Worm (Caenorhabditis elegans) whole organism, mixed stage, embryonic: ENCODE measurements around the gene srsx-38.
"Not testable (repeated sequence)": the region's sequence is repeated elsewhere in the genome, so short reads cannot be mapped to it uniquely, and the experiment has no call there.

ENCODE experiments used
- bed-3 ChIP-seq: fragments of 200-800 bp; sonication (Bioruptor generic); optimal IDR thresholded peaks from 3 replicates; lab custom pipeline; 2018; ENCODE audit warnings: mild to moderate bottlenecking, missing genetic modification characterization, moderate library complexity, missing compliant biosample characterization
- ceh-39 ChIP-seq: fragments of 150-350 bp; optimal IDR thresholded peaks from 2 replicates; lab custom pipeline; 2014; ENCODE audit warnings: missing biosample characterization, missing genetic modification characterization
- ceh-43 ChIP-seq: fragments of 200-800 bp; sonication (Bioruptor generic); optimal IDR thresholded peaks from 2 replicates; lab custom pipeline; 2018; ENCODE audit warnings: mild to moderate bottlenecking, missing genetic modification characterization, moderate library complexity, missing compliant biosample characterization
- ceh-83 ChIP-seq: fragments of 200-800 bp; sonication (Bioruptor generic); optimal IDR thresholded peaks from 2 replicates; lab custom pipeline; 2018; ENCODE audit warnings: mild to moderate bottlenecking, missing genetic modification characterization, missing compliant biosample characterization
- ces-1 ChIP-seq: fragments of 150-350 bp; optimal IDR thresholded peaks from 2 replicates; lab custom pipeline; 2014; ENCODE audit warnings: missing biosample characterization, missing genetic modification reagents, missing genetic modification characterization
- drap-1 ChIP-seq: fragments of 200-800 bp; sonication (Bioruptor generic); optimal IDR thresholded peaks from 3 replicates; lab custom pipeline; 2018; ENCODE audit warnings: mild to moderate bottlenecking, missing genetic modification characterization, missing compliant biosample characterization
- elt-1 ChIP-seq: sonication (generic microtip); optimal IDR thresholded peaks from 2 replicates; lab custom pipeline; 2017; ENCODE audit warnings: missing genetic modification characterization, mild to moderate bottlenecking, missing compliant biosample characterization, antibody characterized with exemption, moderate library complexity, borderline replicate concordance; ENCODE audit not compliant: insufficient read depth
- elt-3 ChIP-seq: fragments of 150-350 bp; optimal IDR thresholded peaks from 2 replicates; lab custom pipeline; 2014; ENCODE audit warnings: missing biosample characterization, missing genetic modification characterization
- flh-1 ChIP-seq: fragments of 200-800 bp; sonication (Bioruptor generic); optimal IDR thresholded peaks from 2 replicates; lab custom pipeline; 2018; ENCODE audit warnings: mild to moderate bottlenecking, missing genetic modification characterization, moderate library complexity, missing compliant biosample characterization
- ham-2 ChIP-seq: fragments of 200-800 bp; sonication (Bioruptor generic); optimal IDR thresholded peaks from 2 replicates; lab custom pipeline; 2018; ENCODE audit warnings: mild to moderate bottlenecking, missing genetic modification characterization, missing compliant biosample characterization
- hlh-1 ChIP-seq: fragments of 150-350 bp; optimal IDR thresholded peaks from 2 replicates; lab custom pipeline; 2014; ENCODE audit warnings: missing biosample characterization, missing genetic modification reagents, missing genetic modification characterization
- lin-13 ChIP-seq: fragments of 150-350 bp; optimal IDR thresholded peaks from 2 replicates; lab custom pipeline; 2014; ENCODE audit warnings: missing biosample characterization, missing genetic modification characterization
- lsy-2 ChIP-seq: fragments of 150-350 bp; optimal IDR thresholded peaks from 2 replicates; lab custom pipeline; 2014; ENCODE audit warnings: missing biosample characterization, missing genetic modification characterization
- mab-5 ChIP-seq: fragments of 150-350 bp; optimal IDR thresholded peaks from 2 replicates; lab custom pipeline; 2014; ENCODE audit warnings: missing biosample characterization, missing genetic modification characterization
- mep-1 ChIP-seq: fragments of 150-350 bp; optimal IDR thresholded peaks from 2 replicates; lab custom pipeline; 2017; ENCODE audit warnings: missing biosample characterization, missing genetic modification reagents, missing genetic modification characterization, inconsistent platforms
- mls-2 ChIP-seq: sonication (generic microtip); optimal IDR thresholded peaks from 2 replicates; lab custom pipeline; 2016; ENCODE audit warnings: mild to moderate bottlenecking, missing genetic modification characterization, moderate library complexity, missing compliant biosample characterization
- nhr-12 ChIP-seq: fragments of 150-350 bp; optimal IDR thresholded peaks from 2 replicates; lab custom pipeline; 2014; ENCODE audit warnings: missing biosample characterization, missing genetic modification characterization
- nhr-2 ChIP-seq: fragments of 150-350 bp; optimal IDR thresholded peaks from 2 replicates; lab custom pipeline; 2014; ENCODE audit warnings: missing biosample characterization, missing genetic modification characterization
- nhr-28 ChIP-seq: fragments of 150-350 bp; optimal IDR thresholded peaks from 2 replicates; lab custom pipeline; 2014; ENCODE audit warnings: missing biosample characterization, missing genetic modification characterization
- nhr-76 ChIP-seq: sonication (generic microtip); optimal IDR thresholded peaks from 2 replicates; lab custom pipeline; 2017; ENCODE audit warnings: missing biosample characterization, missing genetic modification characterization
- pha-4 ChIP-seq: fragments of 150-350 bp; optimal IDR thresholded peaks from 2 replicates; lab custom pipeline; 2018; ENCODE audit warnings: missing biosample characterization, missing genetic modification reagents, missing genetic modification characterization
- sem-2 ChIP-seq: fragments of 200-800 bp; sonication (Bioruptor generic); optimal IDR thresholded peaks from 2 replicates; lab custom pipeline; 2018; ENCODE audit warnings: mild to moderate bottlenecking, missing genetic modification characterization, missing compliant biosample characterization
- snpc-4 ChIP-seq: fragments of 150-350 bp; optimal IDR thresholded peaks from 2 replicates; lab custom pipeline; 2014; ENCODE audit warnings: missing biosample characterization, missing genetic modification characterization
- sptf-1 ChIP-seq: sonication (generic microtip); optimal IDR thresholded peaks from 2 replicates; lab custom pipeline; 2017; ENCODE audit warnings: mild to moderate bottlenecking, missing genetic modification characterization, moderate library complexity, missing compliant biosample characterization
- tbx-8 ChIP-seq: fragments of 200-800 bp; sonication (Bioruptor generic); optimal IDR thresholded peaks from 2 replicates; lab custom pipeline; 2018; ENCODE audit warnings: mild to moderate bottlenecking, missing genetic modification characterization, moderate library complexity, missing compliant biosample characterization
- unc-120 ChIP-seq: sonication (generic microtip); optimal IDR thresholded peaks from 2 replicates; lab custom pipeline; 2017; ENCODE audit warnings: missing genetic modification characterization, missing compliant biosample characterization; ENCODE audit not compliant: poor library complexity, severe bottlenecking
- unc-39 ChIP-seq: fragments of 150-350 bp; optimal IDR thresholded peaks from 2 replicates; lab custom pipeline; 2014; ENCODE audit warnings: missing biosample characterization, missing genetic modification characterization
- unc-62 ChIP-seq: fragments of 150-350 bp; optimal IDR thresholded peaks from 2 replicates; lab custom pipeline; 2014; ENCODE audit warnings: missing biosample characterization, missing genetic modification reagents, missing genetic modification characterization
- zip-8 ChIP-seq: fragments of 150-350 bp; optimal IDR thresholded peaks from 2 replicates; lab custom pipeline; 2014; ENCODE audit warnings: missing biosample characterization, missing genetic modification characterization
- ztf-11 ChIP-seq: fragments of 150-350 bp; optimal IDR thresholded peaks from 2 replicates; lab custom pipeline; 2014; ENCODE audit warnings: missing biosample characterization, missing genetic modification characterization

The srsx-38 gene

DNA sequence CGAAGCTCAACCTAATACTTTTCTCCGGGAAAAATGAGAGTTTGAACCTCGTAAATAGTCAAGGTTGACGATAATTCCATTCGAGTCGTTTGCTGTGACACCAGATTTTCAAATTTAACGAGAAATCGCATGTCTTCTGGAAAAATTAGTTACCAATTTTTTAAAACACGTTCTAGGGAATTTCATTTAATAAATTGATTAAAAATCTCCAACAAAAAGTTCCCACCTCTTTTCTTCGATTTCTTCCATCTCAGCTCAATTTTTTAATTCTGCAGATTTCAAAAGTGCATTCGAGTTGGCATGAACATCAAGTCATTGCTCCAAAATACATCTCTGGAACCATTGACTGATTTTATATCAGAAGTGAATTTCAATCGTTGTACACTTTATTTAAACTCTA is 4.7 kb upstream of the srsx-38 start, which contains the start of gene nhr-282:
Gene nhr-282 (plus strand): TSS at position 301 of the 400 bp plus-strand sequence.
- TF ChIP-seq ceh-83 (GFP tag; lab: Kevin White, UChicago); ztf-11 (tag; lab: Kevin White, UChicago); sptf-1: not testable (repeated sequence)
- TF ChIP-seq, all 35 proteins: peak for 0; not testable (repeated sequence) for 35

- TF ChIP-seq pha-4 (tag; lab: Kevin White, UChicago), result no peak
- no peak for TF ChIP-seq mab-5 (tag; lab: Kevin White, UChicago)
- TF ChIP-seq nhr-76 (tag; lab: Kevin White, UChicago), result no peak
- no peak for TF ChIP-seq unc-62 (GFP tag; lab: Kevin White, UChicago)
- TF ChIP-seq ceh-39 (tag; lab: Kevin White, UChicago), result no peak
- no peak for TF ChIP-seq elt-1 (tag; lab: Kevin White, UChicago)
- TF ChIP-seq nhr-28, result no peak
- no peak for TF ChIP-seq snpc-4 (tag; lab: Kevin White, UChicago)
- TF ChIP-seq zip-8 (tag; lab: Kevin White, UChicago), result no peak
- no peak for TF ChIP-seq drap-1 (GFP tag; lab: Kevin White, UChicago)
- TF ChIP-seq flh-1 (GFP tag; lab: Kevin White, UChicago), result no peak
- no peak for TF ChIP-seq ham-2
- TF ChIP-seq ceh-43 (GFP tag; lab: Kevin White, UChicago), result no peak
- TF ChIP-seq ces-1, result no peak
- no peak for TF ChIP-seq bed-3 (GFP tag; lab: Kevin White, UChicago)
These were observed 3.1 kb upstream of the srsx-38 start, which contains the start of gene F54B8.1 for ce11 chrV:15810446-15810845. F54B8.1 (plus strand) TSS chrV:15810746.

DNA sequence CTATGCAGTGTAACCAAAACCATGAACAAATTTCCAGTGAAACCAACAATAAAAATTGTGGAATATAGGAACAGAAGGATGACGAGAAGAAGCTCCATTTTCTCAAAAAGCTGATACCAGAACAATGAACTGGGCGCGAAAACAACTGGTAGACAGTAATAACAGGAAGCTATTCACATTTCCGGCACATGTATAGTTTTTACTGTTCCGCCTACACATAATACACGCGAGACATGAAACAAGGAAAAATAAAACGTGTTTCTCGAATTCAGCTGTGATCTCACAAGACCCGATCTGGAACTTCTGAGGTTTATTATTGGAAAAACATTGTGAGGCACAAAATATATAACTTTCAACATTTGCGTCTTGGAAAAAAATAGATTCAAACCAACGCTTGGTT is 2.2 kb upstream of the srsx-38 start, which contains the start of gene srsx-36:
Gene srsx-36 (minus strand): TSS at position 101 of the 400 bp plus-strand sequence.
- TF ChIP-seq ces-1 (no peak), hlh-1 (tag; lab: Kevin White, UChicago) (no peak), drap-1 (GFP tag; lab: Kevin White, UChicago) (no peak), mab-5 (tag; lab: Kevin White, UChicago) (no peak), nhr-2 (tag; lab: Kevin White, UChicago) (no peak), lin-13 (tag; lab: Kevin White, UChicago) (no peak), mls-2 (tag; lab: Kevin White, UChicago) (no peak), mep-1 (tag; lab: Kevin White, UChicago) (no peak), nhr-12 (tag; lab: Kevin White, UChicago) (no peak), ceh-43 (GFP tag; lab: Kevin White, UChicago) (no peak), ceh-39 (tag; lab: Kevin White, UChicago) (no peak), nhr-28 (no peak), tbx-8 (no peak), ceh-83 (GFP tag; lab: Kevin White, UChicago) (no peak), nhr-76 (tag; lab: Kevin White, UChicago) (no peak), zip-8 (tag; lab: Kevin White, UChicago) (no peak), unc-120 (tag; lab: Kevin White, UChicago) (no peak), sem-2 (no peak), lsy-2 (no peak), elt-3 (tag; lab: Kevin White, UChicago) (no peak)

- TF ChIP-seq nhr-2 (tag; lab: Kevin White, UChicago); ceh-83 (GFP tag; lab: Kevin White, UChicago); pha-4 (tag; lab: Kevin White, UChicago): not testable (repeated sequence)
These were observed 3.6 kb downstream of the srsx-38 start, which contains the start of gene T26E4.18 for ce11 chrV:15803748-15804147. T26E4.18 (minus strand) TSS chrV:15803848.

DNA sequence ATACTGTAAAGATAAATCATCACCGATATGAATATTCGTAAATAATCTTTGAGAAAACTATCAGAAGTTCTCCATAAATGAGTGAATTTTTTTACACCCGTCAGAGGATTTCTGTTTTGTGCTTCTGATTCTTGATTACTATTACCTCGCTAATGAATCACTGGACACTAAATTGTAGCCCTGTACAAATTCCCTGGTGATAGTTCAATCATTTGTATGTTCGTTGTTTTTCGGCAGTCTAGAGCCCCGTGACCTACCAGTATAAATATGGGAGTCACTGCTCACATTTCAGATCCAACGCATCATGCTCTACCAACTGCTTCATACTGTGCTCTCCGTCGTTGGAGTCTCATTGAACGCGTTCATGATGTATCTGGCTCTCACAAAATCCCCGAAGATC is 4.2 kb downstream of the srsx-38 start, which contains the start of gene srd-27:
Gene srd-27 (plus strand): TSS at position 301 of the 400 bp plus-strand sequence.
- not testable (repeated sequence) for TF ChIP-seq unc-39 (tag; lab: Kevin White, UChicago); nhr-2 (tag; lab: Kevin White, UChicago); sem-2
